Fruit fly (Drosophila melanogaster) whole organism, embryonic: Measurements from ENCODE around the gene CG31275.

ENCODE experiments used
- Aef1 ChIP-seq: fragments of 200-800 bp; sonication (Bioruptor generic); IDR thresholded peaks from 3 replicates; pipeline ENCODE4 v1.3.6; 2022; ENCODE audit warnings: missing biosample characterization, missing genetic modification characterization
- BEAF-32 ChIP-seq: fragments of 200-800 bp; sonication (Bioruptor generic); optimal IDR thresholded peaks from 3 replicates; lab custom pipeline; 2017; ENCODE audit warnings: missing biosample characterization, missing genetic modification characterization, mild to moderate bottlenecking, moderate library complexity, missing genetic modification reagents
- CG12071 ChIP-seq: fragments of 200-800 bp; sonication (Bioruptor generic); optimal IDR thresholded peaks from 3 replicates; lab custom pipeline; 2018; ENCODE audit warnings: missing biosample characterization, mild to moderate bottlenecking, missing genetic modification characterization
- CG14667 ChIP-seq: fragments of 200-800 bp; sonication (Bioruptor generic); IDR thresholded peaks from 2 replicates; pipeline ENCODE4 v1.3.6; 2022; ENCODE audit warnings: missing biosample characterization, missing genetic modification characterization
- CG14710 ChIP-seq: fragments of 200-800 bp; sonication (Bioruptor generic); optimal IDR thresholded peaks from 3 replicates; lab custom pipeline; 2019; ENCODE audit warnings: missing biosample characterization, mild to moderate bottlenecking, missing genetic modification characterization, moderate library complexity
- CG17612 ChIP-seq: fragments of 200-800 bp; sonication (Bioruptor generic); IDR thresholded peaks from 2 replicates; pipeline ENCODE4 v1.3.6; 2022; ENCODE audit warnings: missing biosample characterization, missing genetic modification characterization
- CG1792 ChIP-seq: fragments of 200-800 bp; sonication (Bioruptor generic); optimal IDR thresholded peaks from 2 replicates; lab custom pipeline; 2016; ENCODE audit warnings: missing biosample characterization, missing genetic modification characterization
- CG2120 ChIP-seq: fragments of 200-800 bp; sonication (Bioruptor generic); optimal IDR thresholded peaks from 3 replicates; lab custom pipeline; 2016; ENCODE audit warnings: missing biosample characterization, missing genetic modification characterization
- CG2129 ChIP-seq: fragments of 200-800 bp; sonication (Bioruptor generic); IDR thresholded peaks from 2 replicates; pipeline ENCODE4 v1.3.6; 2022; ENCODE audit warnings: missing biosample characterization, missing genetic modification characterization; ENCODE audit not compliant: partially characterized antibody
- CG2199 ChIP-seq: fragments of 200-800 bp; sonication (Bioruptor generic); IDR thresholded peaks from 3 replicates; pipeline ENCODE4 v1.3.6; 2022; ENCODE audit warnings: missing biosample characterization, missing genetic modification characterization
- CG30403 ChIP-seq: fragments of 200-800 bp; sonication (Bioruptor generic); optimal IDR thresholded peaks from 3 replicates; lab custom pipeline; 2016; ENCODE audit warnings: missing biosample characterization, missing genetic modification characterization
- CG31365 ChIP-seq: fragments of 200-800 bp; sonication (Bioruptor generic); optimal IDR thresholded peaks from 2 replicates; lab custom pipeline; 2018; ENCODE audit warnings: missing biosample characterization, mild to moderate bottlenecking, missing genetic modification characterization
- CG31388 ChIP-seq: fragments of 200-800 bp; sonication (Bioruptor generic); optimal IDR thresholded peaks from 2 replicates; lab custom pipeline; 2016; ENCODE audit warnings: missing biosample characterization, missing genetic modification characterization
- CG31441 ChIP-seq: fragments of 200-800 bp; sonication (Bioruptor generic); IDR thresholded peaks from 2 replicates; pipeline ENCODE4 v1.3.6; 2022; ENCODE audit warnings: missing biosample characterization, missing genetic modification characterization
- CG33557 ChIP-seq: fragments of 200-800 bp; sonication (Bioruptor generic); optimal IDR thresholded peaks from 2 replicates; lab custom pipeline; 2019; ENCODE audit warnings: missing biosample characterization, mild to moderate bottlenecking, missing genetic modification characterization, moderate library complexity
- CG4360 ChIP-seq: fragments of 200-800 bp; sonication (Bioruptor generic); IDR thresholded peaks from 2 replicates; pipeline ENCODE4 v1.3.6; 2022; ENCODE audit warnings: missing biosample characterization, missing genetic modification characterization
- CG8089 ChIP-seq: fragments of 200-800 bp; sonication (Bioruptor generic); optimal IDR thresholded peaks from 3 replicates; lab custom pipeline; 2016; ENCODE audit warnings: missing biosample characterization, missing genetic modification characterization
- CG8478 ChIP-seq: fragments of >200 bp; optimal IDR thresholded peaks from 2 replicates; lab custom pipeline; 2018
- CG9215 ChIP-seq: fragments of 200-800 bp; sonication (Bioruptor generic); IDR thresholded peaks from 2 replicates; pipeline ENCODE4 v1.3.6; 2022; ENCODE audit warnings: missing biosample characterization, missing genetic modification characterization
- CG9609 ChIP-seq: fragments of 200-800 bp; sonication (Bioruptor generic); optimal IDR thresholded peaks from 3 replicates; lab custom pipeline; 2016; ENCODE audit warnings: missing biosample characterization, missing genetic modification characterization
- CG9727 ChIP-seq: fragments of 200-800 bp; sonication (Bioruptor generic); optimal IDR thresholded peaks from 3 replicates; lab custom pipeline; 2017; ENCODE audit warnings: missing biosample characterization, mild to moderate bottlenecking, missing genetic modification characterization
- Dek ChIP-seq: fragments of 200-800 bp; sonication (Bioruptor generic); optimal IDR thresholded peaks from 3 replicates; lab custom pipeline; 2019; ENCODE audit warnings: missing biosample characterization, mild to moderate bottlenecking, missing genetic modification characterization, moderate library complexity
- Dp ChIP-seq: fragments of 200-800 bp; sonication (Bioruptor generic); optimal IDR thresholded peaks from 2 replicates; lab custom pipeline; 2018; ENCODE audit warnings: missing biosample characterization, mild to moderate bottlenecking, missing genetic modification characterization, moderate library complexity
- Dref ChIP-seq: fragments of 200-800 bp; sonication (Bioruptor generic); IDR thresholded peaks from 2 replicates; pipeline ENCODE4 v1.3.6; 2022; ENCODE audit warnings: missing biosample characterization, missing genetic modification characterization
- GATAe ChIP-seq: fragments of 200-800 bp; sonication (Bioruptor generic); conservative IDR thresholded peaks from 2 replicates; pipeline ENCODE4 v1.3.6; 2022; ENCODE audit warnings: missing biosample characterization, missing genetic modification characterization
- Hr51 ChIP-seq, 2 experiments: fragments of 200-800 bp; sonication (Bioruptor generic); optimal IDR thresholded peaks; 2 replicates in 1 of 2; 3 replicates in 1 of 2; lab custom pipeline; 2016 to 2018; ENCODE audit warnings: missing biosample characterization in 2 of 2, missing genetic modification characterization in 2 of 2, mild to moderate bottlenecking in 1 of 2, moderate library complexity in 1 of 2
- Mrtf ChIP-seq: fragments of 200-800 bp; sonication (Bioruptor generic); IDR thresholded peaks from 3 replicates; pipeline ENCODE4 v1.3.6; 2022; ENCODE audit warnings: missing biosample characterization, missing genetic modification characterization
- Pdp1 ChIP-seq, 2 experiments: fragments of 200-800 bp; sonication (Bioruptor generic); optimal IDR thresholded peaks; 3 replicates each; lab custom pipeline; 2016; ENCODE audit warnings: missing biosample characterization in 2 of 2, missing genetic modification characterization in 2 of 2, mild to moderate bottlenecking in 1 of 2, moderate library complexity in 1 of 2
- Rfx ChIP-seq: fragments of 200-800 bp; sonication (Bioruptor generic); IDR thresholded peaks from 2 replicates; pipeline ENCODE4 v1.3.6; 2022; ENCODE audit warnings: missing biosample characterization, missing genetic modification characterization
- Rx ChIP-seq: fragments of 200-800 bp; sonication (Bioruptor generic); IDR thresholded peaks from 2 replicates; pipeline ENCODE4 v1.3.6; 2022; ENCODE audit warnings: missing biosample characterization, missing genetic modification characterization
- Sox100B ChIP-seq: fragments of 200-800 bp; sonication (Bioruptor generic); optimal IDR thresholded peaks from 3 replicates; lab custom pipeline; 2018; ENCODE audit warnings: missing biosample characterization, mild to moderate bottlenecking, missing genetic modification characterization
- Sry-δ ChIP-seq: fragments of 200-800 bp; sonication (Bioruptor generic); optimal IDR thresholded peaks from 2 replicates; lab custom pipeline; 2016; ENCODE audit warnings: missing biosample characterization, missing genetic modification characterization
- Ssrp ChIP-seq: fragments of 200-800 bp; sonication (Bioruptor generic); optimal IDR thresholded peaks from 2 replicates; lab custom pipeline; 2018; ENCODE audit warnings: missing biosample characterization, mild to moderate bottlenecking, missing genetic modification characterization, moderate library complexity
- Xbp1 ChIP-seq: fragments of 200-800 bp; sonication (Bioruptor generic); optimal IDR thresholded peaks from 3 replicates; lab custom pipeline; 2016; ENCODE audit warnings: missing biosample characterization, mild to moderate bottlenecking, missing genetic modification characterization
- bbx ChIP-seq: fragments of 200-800 bp; sonication (Bioruptor generic); IDR thresholded peaks from 2 replicates; pipeline ENCODE4 v1.3.6; 2022; ENCODE audit warnings: missing biosample characterization, missing genetic modification characterization; ENCODE audit not compliant: partially characterized antibody
- eyg ChIP-seq: fragments of 200-800 bp; sonication (Bioruptor generic); optimal IDR thresholded peaks from 3 replicates; lab custom pipeline; 2016; ENCODE audit warnings: missing biosample characterization, missing genetic modification characterization
- ftz-f1 ChIP-seq: fragments of 200-800 bp; sonication (Bioruptor generic); optimal IDR thresholded peaks from 2 replicates; lab custom pipeline; 2016; ENCODE audit warnings: missing biosample characterization, missing genetic modification characterization
- gce ChIP-seq: fragments of 200-800 bp; sonication (Bioruptor generic); IDR thresholded peaks from 3 replicates; pipeline ENCODE4 v1.3.6; 2022; ENCODE audit warnings: missing biosample characterization, missing genetic modification characterization
- hb ChIP-seq: fragments of 200-800 bp; sonication (Bioruptor generic); IDR thresholded peaks from 3 replicates; pipeline ENCODE4 v1.3.6; 2022; ENCODE audit warnings: missing biosample characterization, missing genetic modification characterization; ENCODE audit not compliant: partially characterized antibody
- oc ChIP-seq: fragments of 200-800 bp; sonication (Bioruptor generic); optimal IDR thresholded peaks from 2 replicates; lab custom pipeline; 2018; ENCODE audit warnings: missing biosample characterization, mild to moderate bottlenecking, missing genetic modification characterization, moderate library complexity
- odd ChIP-seq: fragments of 200-800 bp; sonication (Bioruptor generic); optimal IDR thresholded peaks from 2 replicates; lab custom pipeline; 2017; ENCODE audit warnings: missing biosample characterization, mild to moderate bottlenecking, missing genetic modification characterization
- pfk ChIP-seq: fragments of 200-800 bp; sonication (Bioruptor generic); optimal IDR thresholded peaks from 2 replicates; lab custom pipeline; 2018; ENCODE audit warnings: missing biosample characterization, mild to moderate bottlenecking, missing genetic modification characterization, moderate library complexity
- pum ChIP-seq: fragments of 200-800 bp; sonication (Bioruptor generic); optimal IDR thresholded peaks from 2 replicates; lab custom pipeline; 2016; ENCODE audit warnings: missing biosample characterization, missing genetic modification characterization
- sim ChIP-seq: fragments of 200-800 bp; sonication (Bioruptor generic); IDR thresholded peaks from 2 replicates; pipeline ENCODE4 v1.3.6; 2022; ENCODE audit warnings: missing biosample characterization, missing genetic modification characterization
- sob ChIP-seq: fragments of 200-800 bp; sonication (Bioruptor generic); IDR thresholded peaks from 2 replicates; pipeline ENCODE4 v1.3.6; 2022; ENCODE audit warnings: missing biosample characterization, missing genetic modification characterization
- stc ChIP-seq: fragments of 200-800 bp; sonication (Bioruptor generic); IDR thresholded peaks from 2 replicates; pipeline ENCODE4 v1.3.6; 2022; ENCODE audit warnings: missing biosample characterization, missing genetic modification characterization
- stwl ChIP-seq: fragments of 200-800 bp; sonication (Bioruptor generic); optimal IDR thresholded peaks from 3 replicates; lab custom pipeline; 2018; ENCODE audit warnings: missing biosample characterization, mild to moderate bottlenecking, missing genetic modification characterization, moderate library complexity
- tgo ChIP-seq: fragments of 200-800 bp; sonication (Bioruptor generic); IDR thresholded peaks from 3 replicates; pipeline ENCODE4 v1.3.6; 2022; ENCODE audit warnings: missing biosample characterization, missing genetic modification characterization
- trh ChIP-seq: fragments of 200-800 bp; sonication (Bioruptor generic); optimal IDR thresholded peaks from 2 replicates; lab custom pipeline; 2016; ENCODE audit warnings: missing biosample characterization, missing genetic modification characterization
- ttk ChIP-seq: fragments of 200-800 bp; sonication (Bioruptor generic); IDR thresholded peaks from 2 replicates; pipeline ENCODE4 v2.1.2; 2022; ENCODE audit warnings: missing biosample characterization, missing genetic modification characterization
- unc-4 ChIP-seq: fragments of 200-800 bp; sonication (Bioruptor generic); IDR thresholded peaks from 2 replicates; pipeline ENCODE4 v1.3.6; 2022; ENCODE audit warnings: missing biosample characterization, missing genetic modification characterization; ENCODE audit not compliant: partially characterized antibody

CG31275 gene

dm6 chr3R:16748558-16749172 is 2.5 kb downstream of the CG31275 start (continued):
- TF ChIP-seq sim (0 out of 2 replicates have a peak, but pooled peaks have one; percentile 8), Rx (GFP tag; lab: Robert Waterston, UW) (no peak), Rfx (GFP tag; lab: Robert Waterston, UW) (peak; percentile 33; the same call in 1 of the 2 replicates), hb (GFP tag; lab: Robert Waterston, UW) (no peak), Dref (GFP tag; lab: Robert Waterston, UW) (no peak), BEAF-32 (GFP tag; lab: Kevin White, UChicago) (no peak), CG31388 (GFP tag; lab: Kevin White, UChicago) (no peak), GATAe (GFP tag; lab: Robert Waterston, UW) (no peak), CG8478 (lab: Kevin White, UChicago) (no peak), CG9609 (GFP tag; lab: Kevin White, UChicago) (peak; percentile 41), CG31365 (tag; lab: Kevin White, UChicago) (peak; percentile 13), CG9215 (no peak), CG14667 (GFP tag; lab: Robert Waterston, UW) (0 out of 2 replicates have a peak, but pooled peaks have one; percentile 11), CG30403 (GFP tag; lab: Kevin White, UChicago) (peak; percentile 30), CG2199 (GFP tag; lab: Robert Waterston, UW) (0 out of 3 replicates have a peak, but pooled peaks have one; percentile 55), Mrtf (no peak), CG31441 (GFP tag; lab: Robert Waterston, UW) (peak; percentile 30; the same call in 1 of the 2 replicates), CG2129 (GFP tag; lab: Robert Waterston, UW) (no peak), oc (tag; lab: Kevin White, UChicago) (no peak), CG14710 (tag; lab: Kevin White, UChicago) (peak; percentile 27), ttk (GFP tag; lab: Robert Waterston, UW) (no peak), Aef1 (GFP tag; lab: Robert Waterston, UW) (no peak), CG12071 (no peak), Dp (GFP tag; lab: Kevin White, UChicago) (no peak), CG33557 (GFP tag; lab: Kevin White, UChicago) (peak; percentile 57), Xbp1 (GFP tag; lab: Kevin White, UChicago) (peak; percentile 70), CG4360 (GFP tag; lab: Robert Waterston, UW) (no peak), odd (no peak), ftz-f1 (no peak), CG2120 (no peak), pum (GFP tag; lab: Kevin White, UChicago) (peak; percentile 56), tgo (GFP tag; lab: Robert Waterston, UW) (no peak; the same call in 2 of the 3 replicates), Hr51 (GFP tag; optimal IDR thresholded peaks at IDR 0.05; lab: Kevin White, UChicago) (no peak), Sox100B (GFP tag; lab: Kevin White, UChicago) (peak; percentile 5), Sry-δ (peak; percentile 10), CG17612 (no peak), bbx (GFP tag; lab: Robert Waterston, UW) (no peak), pfk (no peak), sob (GFP tag; lab: Robert Waterston, UW) (no peak), Dek (tag; lab: Kevin White, UChicago) (no peak), CG9727 (no peak), Ssrp (tag; lab: Kevin White, UChicago) (no peak), stwl (tag; lab: Kevin White, UChicago) (no peak), gce (GFP tag; lab: Robert Waterston, UW) (no peak), eyg (GFP tag; lab: Kevin White, UChicago) (no peak), CG1792 (GFP tag; lab: Kevin White, UChicago) (no peak), stc (no peak), Pdp1 (GFP tag; optimal IDR thresholded peaks at IDR 0.05; lab: Kevin White, UChicago) (peak; percentile 23 to 94), unc-4 (GFP tag; lab: Robert Waterston, UW) (no peak), CG8089 (GFP tag; lab: Kevin White, UChicago) (peak; percentile 47), trh (GFP tag; lab: Kevin White, UChicago) (peak; percentile 31)
